Fruit fly (Drosophila melanogaster) whole organism, prepupa: ENCODE data around the gene chinmo.

ENCODE experiments used
- Blimp-1 ChIP-seq: fragments of 200-800 bp; sonication (Bioruptor generic); optimal IDR thresholded peaks from 3 replicates; lab custom pipeline; 2017; ENCODE audit warnings: missing biosample characterization, missing genetic modification characterization, mild to moderate bottlenecking, moderate library complexity, missing genetic modification reagents
- CG11294 ChIP-seq: fragments of 200-800 bp; sonication (Bioruptor generic); IDR thresholded peaks from 2 replicates; pipeline ENCODE4 v1.3.6; 2022; ENCODE audit warnings: missing biosample characterization, missing genetic modification characterization
- CG11762 ChIP-seq: fragments of 200-800 bp; sonication (Bioruptor generic); optimal IDR thresholded peaks from 3 replicates; lab custom pipeline; 2016; ENCODE audit warnings: missing biosample characterization, missing genetic modification characterization; ENCODE audit not compliant: insufficient read depth
- CG11902 ChIP-seq: fragments of 200-800 bp; sonication (Bioruptor generic); optimal IDR thresholded peaks from 3 replicates; lab custom pipeline; 2016; ENCODE audit warnings: missing biosample characterization, missing genetic modification characterization
- CG15336 ChIP-seq: fragments of 200-800 bp; sonication (Bioruptor generic); IDR thresholded peaks from 2 replicates; pipeline ENCODE4 v1.3.6; 2022; ENCODE audit warnings: missing biosample characterization, missing genetic modification characterization
- CG1621 ChIP-seq: fragments of 200-800 bp; sonication (Bioruptor generic); optimal IDR thresholded peaks from 3 replicates; lab custom pipeline; 2018; ENCODE audit warnings: missing biosample characterization, mild to moderate bottlenecking, missing genetic modification characterization
- CG16779 ChIP-seq: fragments of 200-800 bp; sonication (Bioruptor generic); optimal IDR thresholded peaks from 3 replicates; lab custom pipeline; 2017; ENCODE audit warnings: missing biosample characterization, mild to moderate bottlenecking, missing genetic modification characterization
- CG3032 ChIP-seq: fragments of 200-800 bp; optimal IDR thresholded peaks from 2 replicates; lab custom pipeline; 2019; ENCODE audit warnings: missing biosample characterization, mild to moderate bottlenecking, missing genetic modification characterization, moderate library complexity
- CG31627 ChIP-seq: fragments of 200-800 bp; sonication (Bioruptor generic); optimal IDR thresholded peaks from 3 replicates; lab custom pipeline; 2016; ENCODE audit warnings: missing biosample characterization, missing genetic modification characterization
- CG32006 ChIP-seq: fragments of 200-800 bp; sonication (Bioruptor generic); optimal IDR thresholded peaks from 3 replicates; lab custom pipeline; 2017; ENCODE audit warnings: missing biosample characterization, mild to moderate bottlenecking, missing genetic modification characterization
- CG3919 ChIP-seq: fragments of 200-800 bp; sonication (Bioruptor generic); optimal IDR thresholded peaks from 3 replicates; lab custom pipeline; 2016; ENCODE audit warnings: missing biosample characterization, missing genetic modification characterization
- CG4318 ChIP-seq: fragments of 200-800 bp; sonication (Bioruptor generic); optimal IDR thresholded peaks from 3 replicates; lab custom pipeline; 2017; ENCODE audit warnings: missing biosample characterization, mild to moderate bottlenecking, missing genetic modification characterization
- CG6792 ChIP-seq: fragments of 200-800 bp; sonication (Bioruptor generic); optimal IDR thresholded peaks from 3 replicates; lab custom pipeline; 2016; ENCODE audit warnings: missing biosample characterization, missing genetic modification characterization
- CG7368 ChIP-seq: fragments of 200-800 bp; sonication (Bioruptor generic); optimal IDR thresholded peaks from 3 replicates; lab custom pipeline; 2016; ENCODE audit warnings: missing biosample characterization, missing genetic modification characterization
- CG8119 ChIP-seq: fragments of 200-800 bp; sonication (Bioruptor generic); IDR thresholded peaks from 3 replicates; pipeline ENCODE4 v1.3.6; 2022; ENCODE audit warnings: missing biosample characterization, missing genetic modification characterization
- CG8632 ChIP-seq: fragments of 200-800 bp; sonication (Bioruptor generic); optimal IDR thresholded peaks from 3 replicates; lab custom pipeline; 2016; ENCODE audit warnings: missing biosample characterization, missing genetic modification characterization
- CG9139 ChIP-seq: fragments of 200-800 bp; sonication (Bioruptor generic); optimal IDR thresholded peaks from 3 replicates; lab custom pipeline; 2017; ENCODE audit warnings: missing biosample characterization, mild to moderate bottlenecking, missing genetic modification characterization
- Eip78C ChIP-seq: fragments of 200-800 bp; sonication (Bioruptor generic); peaks from one replicate; lab custom pipeline; 2016; ENCODE audit warnings: missing biosample characterization, missing genetic modification characterization
- Eip93F ChIP-seq: fragments of 200-800 bp; sonication (Bioruptor generic); optimal IDR thresholded peaks from 2 replicates; lab custom pipeline; 2016; ENCODE audit warnings: missing biosample characterization, mild to moderate bottlenecking, missing genetic modification characterization
- Ets21C ChIP-seq: fragments of 200-800 bp; sonication (Bioruptor generic); optimal IDR thresholded peaks from 3 replicates; lab custom pipeline; 2016; ENCODE audit warnings: missing biosample characterization, missing genetic modification characterization
- Ets96B ChIP-seq: fragments of 200-800 bp; optimal IDR thresholded peaks from 2 replicates; lab custom pipeline; 2019; ENCODE audit warnings: missing biosample characterization, mild to moderate bottlenecking, missing genetic modification characterization, moderate library complexity
- Gug ChIP-seq: fragments of 200-800 bp; sonication (Bioruptor generic); IDR thresholded peaks from 2 replicates; pipeline ENCODE4 v1.3.6; 2022; ENCODE audit warnings: missing biosample characterization, missing genetic modification characterization
- Hr38 ChIP-seq: sonication (Bioruptor generic); optimal IDR thresholded peaks from 2 replicates; lab custom pipeline; 2016; ENCODE audit warnings: missing biosample characterization, missing genetic modification characterization
- Hr39 ChIP-seq: fragments of 200-800 bp; sonication (Bioruptor generic); optimal IDR thresholded peaks from 2 replicates; lab custom pipeline; 2016; ENCODE audit warnings: missing biosample characterization, missing genetic modification characterization
- Hr4 ChIP-seq: fragments of 200-800 bp; sonication (Bioruptor generic); optimal IDR thresholded peaks from 3 replicates; lab custom pipeline; 2016; ENCODE audit warnings: missing biosample characterization, missing genetic modification characterization
- Met ChIP-seq: fragments of 200-800 bp; sonication (Bioruptor generic); optimal IDR thresholded peaks from 3 replicates; lab custom pipeline; 2016; ENCODE audit warnings: missing biosample characterization, missing genetic modification characterization
- Smox ChIP-seq: fragments of 200-800 bp; sonication (Bioruptor generic); optimal IDR thresholded peaks from 3 replicates; lab custom pipeline; 2016; ENCODE audit warnings: missing biosample characterization, missing genetic modification characterization
- Sox102F ChIP-seq: fragments of 200-800 bp; sonication (Bioruptor generic); optimal IDR thresholded peaks from 2 replicates; lab custom pipeline; 2016; ENCODE audit warnings: missing biosample characterization, mild to moderate bottlenecking, missing genetic modification characterization
- Sox14 ChIP-seq: fragments of 200-800 bp; sonication (Bioruptor generic); optimal IDR thresholded peaks from 3 replicates; lab custom pipeline; 2016; ENCODE audit warnings: missing biosample characterization, missing genetic modification characterization
- Sox15 ChIP-seq: fragments of 200-800 bp; sonication (Bioruptor generic); optimal IDR thresholded peaks from 3 replicates; lab custom pipeline; 2016; ENCODE audit warnings: missing biosample characterization, missing genetic modification characterization
- achi ChIP-seq: fragments of 200-800 bp; sonication (Bioruptor generic); optimal IDR thresholded peaks from 3 replicates; lab custom pipeline; 2016; ENCODE audit warnings: missing biosample characterization, missing genetic modification characterization
- dac ChIP-seq: fragments of 200-800 bp; sonication (Bioruptor generic); optimal IDR thresholded peaks from 2 replicates; lab custom pipeline; 2017; ENCODE audit warnings: missing biosample characterization, mild to moderate bottlenecking, missing genetic modification characterization
- dsx ChIP-seq: fragments of 200-800 bp; optimal IDR thresholded peaks from 3 replicates; lab custom pipeline; 2019; ENCODE audit warnings: missing biosample characterization, mild to moderate bottlenecking, missing genetic modification characterization, moderate library complexity; ENCODE audit not compliant: poor library complexity, severe bottlenecking
- esn ChIP-seq: fragments of 200-800 bp; sonication (Bioruptor generic); optimal IDR thresholded peaks from 2 replicates; lab custom pipeline; 2016; ENCODE audit warnings: missing biosample characterization, mild to moderate bottlenecking, missing genetic modification characterization, moderate library complexity
- fd59A ChIP-seq: fragments of 200-800 bp; sonication (Bioruptor generic); optimal IDR thresholded peaks from 2 replicates; lab custom pipeline; 2017; ENCODE audit warnings: missing biosample characterization, mild to moderate bottlenecking, missing genetic modification characterization, missing genetic modification reagents
- fd85E ChIP-seq: fragments of 200-800 bp; sonication (Bioruptor generic); optimal IDR thresholded peaks from 3 replicates; lab custom pipeline; 2016; ENCODE audit warnings: missing biosample characterization, missing genetic modification characterization
- lz ChIP-seq: fragments of 200-800 bp; sonication (Bioruptor generic); optimal IDR thresholded peaks from 3 replicates; lab custom pipeline; 2016; ENCODE audit warnings: missing biosample characterization, missing genetic modification characterization
- salr ChIP-seq, 2 experiments: fragments of 200-800 bp; sonication (Bioruptor generic); optimal IDR thresholded peaks; 3 replicates each; lab custom pipeline; 2016 to 2018; ENCODE audit warnings: missing biosample characterization in 2 of 2, missing genetic modification characterization in 2 of 2, mild to moderate bottlenecking in 1 of 2
- spab ChIP-seq: fragments of 200-800 bp; sonication (Bioruptor generic); optimal IDR thresholded peaks from 2 replicates; lab custom pipeline; 2017; ENCODE audit warnings: missing biosample characterization, mild to moderate bottlenecking, missing genetic modification characterization, missing genetic modification reagents
- ss ChIP-seq, 2 experiments: fragments of 200-800 bp; sonication (Bioruptor generic); optimal IDR thresholded peaks; 2 replicates in 1 of 2; 3 replicates in 1 of 2; lab custom pipeline; 2017 to 2018; ENCODE audit warnings: mild to moderate bottlenecking in 2 of 2, missing biosample characterization in 2 of 2, missing genetic modification characterization in 2 of 2, moderate library complexity in 1 of 2
- svp ChIP-seq: fragments of 200-800 bp; sonication (Bioruptor generic); peaks from one replicate; lab custom pipeline; 2016; ENCODE audit warnings: missing biosample characterization, missing genetic modification characterization
- topi ChIP-seq: fragments of 200-800 bp; sonication (Bioruptor generic); optimal IDR thresholded peaks from 3 replicates; lab custom pipeline; 2016; ENCODE audit warnings: missing biosample characterization, missing genetic modification characterization
- vri ChIP-seq: fragments of 200-800 bp; sonication (Bioruptor generic); optimal IDR thresholded peaks from 3 replicates; lab custom pipeline; 2016; ENCODE audit warnings: missing biosample characterization, mild to moderate bottlenecking, missing genetic modification characterization

Gene chinmo

dm6 chr2L:1723135-1723936 is 72.3 kb downstream of the chinmo start (continued):
- no peak for TF ChIP-seq CG11762 (GFP tag; lab: Kevin White, UChicago)
- TF ChIP-seq CG4318 = no peak
- no peak for TF ChIP-seq salr (GFP tag; optimal IDR thresholded peaks at IDR 0.05; lab: Kevin White, UChicago)
- no peak for TF ChIP-seq Blimp-1 (GFP tag; lab: Kevin White, UChicago)
- no peak for TF ChIP-seq CG8632
- peak; percentile 71 for TF ChIP-seq svp (GFP tag; lab: Kevin White, UChicago)
- no peak for TF ChIP-seq topi (GFP tag; lab: Kevin White, UChicago)
- peak; percentile 37 for TF ChIP-seq esn (GFP tag; lab: Kevin White, UChicago)
- TF ChIP-seq CG7368 (GFP tag; lab: Kevin White, UChicago) = no peak
- no peak for TF ChIP-seq Eip93F (GFP tag; lab: Kevin White, UChicago)
- no peak for TF ChIP-seq Hr38 (GFP tag; lab: Kevin White, UChicago)
- peak; percentile 2 for TF ChIP-seq CG32006 (GFP tag; lab: Kevin White, UChicago)
- peak in 1 of 2 experiments; percentile 22 for TF ChIP-seq ss (GFP tag; optimal IDR thresholded peaks at IDR 0.05; lab: Kevin White, UChicago)
- no peak for TF ChIP-seq lz (GFP tag; lab: Kevin White, UChicago)
- TF ChIP-seq, all 60 proteins: peak for 21

dm6 chr2L:1723937-1724591 is 73.0 kb downstream of the chinmo start, which contains the start of gene Rim2:
Rim2 (minus strand) TSS chr2L:1724388.
- TF ChIP-seq CG16779 (tag; lab: Kevin White, UChicago) (peak; percentile 24), CG15336 (GFP tag; lab: Robert Waterston, UW) (no peak), CG9139 (GFP tag; lab: Kevin White, UChicago) (no peak), CG8119 (GFP tag; lab: Robert Waterston, UW) (no peak), CG8632 (no peak), Hr4 (GFP tag; lab: Kevin White, UChicago) (no peak), CG3032 (no peak), CG11902 (GFP tag; lab: Kevin White, UChicago) (no peak), Hr39 (GFP tag; lab: Kevin White, UChicago) (no peak), dsx (GFP tag; lab: Kevin White, UChicago) (peak; percentile 26), CG32006 (GFP tag; lab: Kevin White, UChicago) (no peak), esn (GFP tag; lab: Kevin White, UChicago) (no peak), dac (GFP tag; lab: Kevin White, UChicago) (no peak), achi (GFP tag; lab: Kevin White, UChicago) (no peak), Sox102F (GFP tag; lab: Kevin White, UChicago) (no peak), svp (GFP tag; lab: Kevin White, UChicago) (peak; percentile 76), fd85E (GFP tag; lab: Kevin White, UChicago) (no peak), CG31627 (GFP tag; lab: Kevin White, UChicago) (no peak), Hr38 (GFP tag; lab: Kevin White, UChicago) (no peak), topi (GFP tag; lab: Kevin White, UChicago) (no peak), spab (GFP tag; lab: Kevin White, UChicago) (no peak), CG11762 (GFP tag; lab: Kevin White, UChicago) (no peak), Ets21C (no peak), Smox (GFP tag; lab: Kevin White, UChicago) (no peak), Eip78C (GFP tag; lab: Kevin White, UChicago) (peak; percentile 46), Gug (GFP tag; lab: Robert Waterston, UW) (no peak), Met (GFP tag; lab: Kevin White, UChicago) (no peak), Sox15 (GFP tag; lab: Kevin White, UChicago) (no peak), Eip93F (GFP tag; lab: Kevin White, UChicago) (no peak), CG11294 (GFP tag; lab: Robert Waterston, UW) (no peak), lz (GFP tag; lab: Kevin White, UChicago) (peak; percentile 32), vri (peak; percentile 76), Ets96B (tag; lab: Kevin White, UChicago) (no peak), CG1621 (tag; lab: Kevin White, UChicago) (no peak), ss (GFP tag; optimal IDR thresholded peaks at IDR 0.05; lab: Kevin White, UChicago) (no peak), CG6792 (GFP tag; lab: Kevin White, UChicago) (no peak), fd59A (GFP tag; lab: Kevin White, UChicago) (no peak), CG3919 (no peak), Sox14 (peak; percentile 25)
- TF ChIP-seq, all 60 proteins: peak for 7
